Fruit fly (Drosophila melanogaster) whole organism, embryonic: ENCODE data around the gene Syt12.
A peak's percentile ranks its signal among the peaks of the same experiment; 100 is the strongest.

Experiments
- BEAF-32 ChIP-seq: fragments of 200-800 bp; sonication (Bioruptor generic); optimal IDR thresholded peaks from 3 replicates; lab custom pipeline; 2017; ENCODE audit warnings: missing biosample characterization, missing genetic modification characterization, mild to moderate bottlenecking, moderate library complexity, missing genetic modification reagents
- CG10274 ChIP-seq: fragments of 200-800 bp; sonication (Bioruptor generic); optimal IDR thresholded peaks from 3 replicates; lab custom pipeline; 2017; ENCODE audit warnings: missing biosample characterization, mild to moderate bottlenecking, missing genetic modification characterization
- CG10543 ChIP-seq: fragments of 200-800 bp; sonication (Bioruptor generic); optimal IDR thresholded peaks from 3 replicates; lab custom pipeline; 2017; ENCODE audit warnings: missing biosample characterization, mild to moderate bottlenecking, missing genetic modification characterization, moderate library complexity
- CG11085 ChIP-seq: fragments of 200-800 bp; sonication (Bioruptor generic); IDR thresholded peaks from 2 replicates; pipeline ENCODE4 v1.3.6; 2022; ENCODE audit warnings: missing biosample characterization, missing genetic modification characterization
- CG12299 ChIP-seq: fragments of 200-800 bp; sonication (Bioruptor generic); optimal IDR thresholded peaks from 2 replicates; lab custom pipeline; 2018; ENCODE audit warnings: missing biosample characterization, mild to moderate bottlenecking, missing genetic modification characterization
- CG1233 ChIP-seq: fragments of 200-800 bp; sonication (Bioruptor generic); optimal IDR thresholded peaks from 4 replicates; lab custom pipeline; 2018; ENCODE audit warnings: missing biosample characterization, mild to moderate bottlenecking, missing genetic modification characterization
- CG14965 ChIP-seq: fragments of 200-800 bp; sonication (Bioruptor generic); optimal IDR thresholded peaks from 2 replicates; lab custom pipeline; 2016; ENCODE audit warnings: missing biosample characterization, missing genetic modification characterization, borderline replicate concordance
- CG15011 ChIP-seq: fragments of 200-800 bp; sonication (Bioruptor generic); optimal IDR thresholded peaks from 3 replicates; lab custom pipeline; 2018; ENCODE audit warnings: missing biosample characterization, mild to moderate bottlenecking, missing genetic modification characterization
- CG17359 ChIP-seq: fragments of 200-800 bp; sonication (Bioruptor generic); optimal IDR thresholded peaks from 3 replicates; lab custom pipeline; 2018; ENCODE audit warnings: missing biosample characterization, mild to moderate bottlenecking, missing genetic modification characterization, moderate library complexity
- CG32772 ChIP-seq: fragments of 200-800 bp; sonication (Bioruptor generic); IDR thresholded peaks from 2 replicates; pipeline ENCODE4 v1.3.6; 2022; ENCODE audit warnings: missing biosample characterization, missing genetic modification characterization
- CG3281 ChIP-seq: fragments of 200-800 bp; sonication (Bioruptor generic); optimal IDR thresholded peaks from 3 replicates; lab custom pipeline; 2017; ENCODE audit warnings: missing biosample characterization, mild to moderate bottlenecking, missing genetic modification characterization
- CG5180 ChIP-seq: fragments of 200-800 bp; sonication (Bioruptor generic); optimal IDR thresholded peaks from 3 replicates; lab custom pipeline; 2017; ENCODE audit warnings: missing biosample characterization, missing genetic modification characterization, mild to moderate bottlenecking, moderate library complexity, missing genetic modification reagents
- CG6683 ChIP-seq: fragments of 200-800 bp; sonication (Bioruptor generic); optimal IDR thresholded peaks from 2 replicates; lab custom pipeline; 2017; ENCODE audit warnings: missing biosample characterization, mild to moderate bottlenecking, missing genetic modification characterization, missing genetic modification reagents
- CG6791 ChIP-seq: fragments of 200-800 bp; sonication (Bioruptor generic); IDR thresholded peaks from 3 replicates; pipeline ENCODE4 v1.3.6; 2022; ENCODE audit warnings: missing biosample characterization, missing genetic modification characterization; ENCODE audit not compliant: partially characterized antibody
- CG6813 ChIP-seq: fragments of 200-800 bp; sonication (Bioruptor generic); optimal IDR thresholded peaks from 2 replicates; lab custom pipeline; 2017; ENCODE audit warnings: missing biosample characterization, missing genetic modification characterization, mild to moderate bottlenecking, moderate library complexity, missing genetic modification reagents
- CG7839 ChIP-seq: fragments of 200-800 bp; sonication (Bioruptor generic); optimal IDR thresholded peaks from 3 replicates; lab custom pipeline; 2018; ENCODE audit warnings: missing biosample characterization, mild to moderate bottlenecking, missing genetic modification characterization, moderate library complexity
- CG8478 ChIP-seq: fragments of >200 bp; optimal IDR thresholded peaks from 2 replicates; lab custom pipeline; 2018
- CG8944 ChIP-seq: fragments of 200-800 bp; sonication (Bioruptor generic); optimal IDR thresholded peaks from 3 replicates; lab custom pipeline; 2016; ENCODE audit warnings: missing biosample characterization, missing genetic modification characterization
- CG9437 ChIP-seq: fragments of 200-800 bp; sonication (Bioruptor generic); optimal IDR thresholded peaks from 2 replicates; lab custom pipeline; 2018; ENCODE audit warnings: missing biosample characterization, mild to moderate bottlenecking, missing genetic modification characterization
- CkIIα-i1 ChIP-seq: fragments of 200-800 bp; sonication (Bioruptor generic); IDR thresholded peaks from 2 replicates; pipeline ENCODE4 v1.3.6; 2022; ENCODE audit warnings: missing biosample characterization, missing genetic modification characterization
- CrebB ChIP-seq: fragments of 200-800 bp; sonication (Bioruptor generic); optimal IDR thresholded peaks from 3 replicates; lab custom pipeline; 2018; ENCODE audit warnings: missing biosample characterization, mild to moderate bottlenecking, missing genetic modification characterization
- D19B ChIP-seq: fragments of 200-800 bp; sonication (Bioruptor generic); optimal IDR thresholded peaks from 2 replicates; lab custom pipeline; 2017; ENCODE audit warnings: missing biosample characterization, mild to moderate bottlenecking, missing genetic modification characterization
- Deaf1 ChIP-seq: fragments of 200-800 bp; optimal IDR thresholded peaks from 3 replicates; lab custom pipeline; 2019; ENCODE audit warnings: missing biosample characterization, mild to moderate bottlenecking, missing genetic modification characterization, moderate library complexity
- Dip2 ChIP-seq: fragments of 200-800 bp; sonication (Bioruptor generic); IDR thresholded peaks from 2 replicates; pipeline ENCODE4 v1.3.6; 2022; ENCODE audit warnings: missing biosample characterization, missing genetic modification characterization
- Doc3 ChIP-seq: fragments of 200-800 bp; sonication (Bioruptor generic); IDR thresholded peaks from 3 replicates; pipeline ENCODE4 v1.3.6; 2022; ENCODE audit warnings: missing biosample characterization, missing genetic modification characterization; ENCODE audit not compliant: partially characterized antibody
- Fer1 ChIP-seq: fragments of 200-800 bp; sonication (Bioruptor generic); optimal IDR thresholded peaks from 2 replicates; lab custom pipeline; 2017; ENCODE audit warnings: missing biosample characterization, mild to moderate bottlenecking, missing genetic modification characterization
- HLH3B ChIP-seq: fragments of 200-800 bp; sonication (Bioruptor generic); IDR thresholded peaks from 2 replicates; pipeline ENCODE4 v1.3.6; 2022; ENCODE audit warnings: missing biosample characterization, missing genetic modification characterization
- MESR4 ChIP-seq: fragments of 200-800 bp; sonication (Bioruptor generic); optimal IDR thresholded peaks from 2 replicates; lab custom pipeline; 2018; ENCODE audit warnings: missing biosample characterization, mild to moderate bottlenecking, missing genetic modification characterization, moderate library complexity
- Mes4 ChIP-seq: fragments of 200-800 bp; sonication (Bioruptor generic); optimal IDR thresholded peaks from 2 replicates; lab custom pipeline; 2016; ENCODE audit warnings: missing biosample characterization, missing genetic modification characterization
- Mrtf ChIP-seq: fragments of 200-800 bp; sonication (Bioruptor generic); IDR thresholded peaks from 3 replicates; pipeline ENCODE4 v1.3.6; 2022; ENCODE audit warnings: missing biosample characterization, missing genetic modification characterization
- Nf-YB ChIP-seq: fragments of 200-800 bp; sonication (Bioruptor generic); optimal IDR thresholded peaks from 3 replicates; lab custom pipeline; 2019; ENCODE audit warnings: missing biosample characterization, mild to moderate bottlenecking, missing genetic modification characterization, moderate library complexity
- Oaz ChIP-seq: fragments of 200-800 bp; sonication (Bioruptor generic); IDR thresholded peaks from 2 replicates; pipeline ENCODE4 v1.3.6; 2022; ENCODE audit warnings: missing biosample characterization, missing genetic modification characterization
- Sin3A ChIP-seq: fragments of >200 bp; optimal IDR thresholded peaks from 2 replicates; lab custom pipeline; 2018
- Ssrp ChIP-seq: fragments of 200-800 bp; sonication (Bioruptor generic); optimal IDR thresholded peaks from 2 replicates; lab custom pipeline; 2018; ENCODE audit warnings: missing biosample characterization, mild to moderate bottlenecking, missing genetic modification characterization, moderate library complexity
- bsh ChIP-seq, 2 experiments: fragments of 200-800 bp; sonication (Bioruptor generic); optimal IDR thresholded peaks; 2 replicates each; lab custom pipeline; 2017 to 2018; ENCODE audit warnings: mild to moderate bottlenecking in 2 of 2, missing biosample characterization in 2 of 2, missing genetic modification characterization in 2 of 2, moderate library complexity in 1 of 2
- chm ChIP-seq: fragments of 200-800 bp; sonication (Bioruptor generic); IDR thresholded peaks from 2 replicates; pipeline ENCODE4 v1.3.6; 2022; ENCODE audit warnings: missing biosample characterization, missing genetic modification characterization
- crp ChIP-seq, 2 experiments: fragments of 200-800 bp; sonication (Bioruptor generic); optimal IDR thresholded peaks; 2 replicates in 1 of 2; 3 replicates in 1 of 2; lab custom pipeline; 2017; ENCODE audit warnings: missing biosample characterization in 2 of 2, missing genetic modification characterization in 2 of 2, mild to moderate bottlenecking in 1 of 2, moderate library complexity in 1 of 2
- dati ChIP-seq: fragments of 200-800 bp; sonication (Bioruptor generic); IDR thresholded peaks from 2 replicates; pipeline ENCODE4 v1.3.6; 2022; ENCODE audit warnings: missing biosample characterization, missing genetic modification characterization
- dmrt99B ChIP-seq: fragments of 200-800 bp; sonication (Bioruptor generic); optimal IDR thresholded peaks from 2 replicates; lab custom pipeline; 2018; ENCODE audit warnings: missing biosample characterization, mild to moderate bottlenecking, missing genetic modification characterization, moderate library complexity
- h ChIP-seq: fragments of >200 bp; optimal IDR thresholded peaks from 2 replicates; lab custom pipeline; 2017
- nau ChIP-seq: fragments of 200-800 bp; sonication (Bioruptor generic); optimal IDR thresholded peaks from 3 replicates; lab custom pipeline; 2017; ENCODE audit warnings: missing biosample characterization, mild to moderate bottlenecking, missing genetic modification characterization, missing genetic modification reagents
- onecut ChIP-seq: fragments of 200-800 bp; sonication (Bioruptor generic); IDR thresholded peaks from 2 replicates; pipeline ENCODE4 v1.3.6; 2022; ENCODE audit warnings: missing biosample characterization, missing genetic modification characterization
- pum ChIP-seq: fragments of 200-800 bp; sonication (Bioruptor generic); optimal IDR thresholded peaks from 2 replicates; lab custom pipeline; 2016; ENCODE audit warnings: missing biosample characterization, missing genetic modification characterization
- row ChIP-seq: fragments of 200-800 bp; sonication (Bioruptor generic); IDR thresholded peaks from 3 replicates; pipeline ENCODE4 v1.3.6; 2022; ENCODE audit warnings: missing biosample characterization, missing genetic modification characterization
- seq ChIP-seq: fragments of 200-800 bp; sonication (Bioruptor generic); IDR thresholded peaks from 2 replicates; pipeline ENCODE4 v1.3.6; 2022; ENCODE audit warnings: missing biosample characterization, missing genetic modification characterization
- slp2 ChIP-seq: fragments of 200-800 bp; sonication (Bioruptor generic); optimal IDR thresholded peaks from 2 replicates; lab custom pipeline; 2016; ENCODE audit warnings: missing biosample characterization, missing genetic modification characterization
- tgo ChIP-seq: fragments of 200-800 bp; sonication (Bioruptor generic); IDR thresholded peaks from 3 replicates; pipeline ENCODE4 v1.3.6; 2022; ENCODE audit warnings: missing biosample characterization, missing genetic modification characterization

Syt12 gene

DNA sequence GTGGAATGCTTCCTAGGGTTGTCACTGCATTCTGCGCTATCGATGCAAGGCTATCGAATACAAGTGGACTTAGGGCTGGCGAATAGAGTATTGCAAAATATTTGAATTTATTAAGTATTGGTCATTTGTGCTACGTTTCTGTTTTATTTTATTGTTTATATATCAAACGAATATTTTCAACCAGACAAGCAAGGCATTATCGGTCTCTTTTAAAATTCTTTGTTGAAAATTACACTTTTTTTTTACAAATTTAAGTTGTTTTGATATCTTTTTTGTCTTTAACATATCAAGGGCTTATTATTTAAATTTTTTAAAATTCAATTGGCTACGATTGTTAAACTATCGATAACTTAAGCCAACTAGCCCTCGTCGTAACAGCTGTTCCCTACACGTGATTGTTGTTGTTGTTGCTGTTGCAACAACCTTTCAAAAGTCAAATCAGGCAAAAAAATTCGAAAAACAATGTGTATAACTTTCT, 28.4 kb downstream of the Syt12 start, which contains the start of the genes Ype and CG1662 (continued):
- TF ChIP-seq CG6791 (GFP tag; lab: Robert Waterston, UW), result no peak
- peak; percentile 63; the same call in 2 of the 3 replicates for TF ChIP-seq Doc3 (GFP tag; lab: Robert Waterston, UW)
- TF ChIP-seq CG10543, result peak; percentile 84
- TF ChIP-seq CG14965 (GFP tag; lab: Kevin White, UChicago), result no peak
- TF ChIP-seq bsh (GFP tag; optimal IDR thresholded peaks at IDR 0.05; lab: Kevin White, UChicago), result peak in 1 of 2 experiments; percentile 58
- peak; percentile 61 to 89 for TF ChIP-seq crp (GFP tag; optimal IDR thresholded peaks at IDR 0.05; lab: Kevin White, UChicago)
- peak; percentile 54 for TF ChIP-seq CG8944 (GFP tag; lab: Kevin White, UChicago)
- TF ChIP-seq CG9437, result peak; percentile 57
- peak; percentile 90 for TF ChIP-seq BEAF-32
- peak; percentile 56 for TF ChIP-seq CG32772 (GFP tag; lab: Robert Waterston, UW)
- TF ChIP-seq CG12299 (tag; lab: Kevin White, UChicago), result peak; percentile 56
- TF ChIP-seq Ssrp (tag; lab: Kevin White, UChicago), result peak; percentile 71
- peak; percentile 38 for TF ChIP-seq Deaf1 (tag; lab: Kevin White, UChicago)
- no peak for TF ChIP-seq Dip2 (GFP tag; lab: Robert Waterston, UW)

DNA sequence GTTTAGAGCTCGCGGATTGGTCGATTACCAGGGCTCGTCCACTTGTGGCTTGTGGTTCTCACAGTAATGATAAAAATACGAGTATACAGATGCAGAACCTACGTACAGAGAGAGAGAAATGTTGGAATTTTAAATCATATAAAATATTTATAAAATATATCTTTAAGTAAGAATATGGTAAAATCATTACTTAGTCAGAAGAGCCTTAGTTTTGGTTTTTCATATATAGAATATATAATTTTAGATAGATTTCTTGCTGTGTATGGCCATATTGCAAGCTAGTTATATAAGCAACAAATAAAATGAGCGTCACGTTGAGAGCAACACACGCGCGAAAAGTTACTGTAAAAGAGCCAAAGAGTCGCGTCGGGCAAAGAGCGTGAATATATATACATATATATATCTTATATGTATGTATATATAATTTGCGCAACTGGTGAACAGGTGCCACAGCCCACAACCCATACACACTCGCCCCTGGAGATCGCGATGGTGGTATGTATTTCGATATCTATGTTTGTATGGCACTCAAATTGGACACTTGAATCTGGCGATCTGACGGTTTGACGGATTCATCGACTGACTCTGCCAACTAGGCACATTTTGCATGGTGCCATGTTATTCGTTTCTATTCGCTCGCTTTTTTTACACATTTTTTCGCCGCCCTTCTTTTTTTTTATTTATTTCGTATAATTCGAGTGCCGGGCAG, 31.6 kb downstream of the Syt12 start:
- TF ChIP-seq Oaz (peak; percentile 52; the same call in 1 of the 2 replicates), CG10274 (no peak), CG12299 (tag; lab: Kevin White, UChicago) (peak; percentile 43), Ssrp (tag; lab: Kevin White, UChicago) (peak; percentile 29), CG10543 (no peak), CG3281 (GFP tag; lab: Kevin White, UChicago) (peak; percentile 82), Fer1 (GFP tag; lab: Kevin White, UChicago) (peak; percentile 80), CkIIα-i1 (GFP tag; lab: Robert Waterston, UW) (0 out of 2 replicates have a peak, but pooled peaks have one; percentile 6), Sin3A (lab: Kevin White, UChicago) (no peak), D19B (GFP tag; lab: Kevin White, UChicago) (peak; percentile 36), dati (GFP tag; lab: Robert Waterston, UW) (no peak), CG8478 (lab: Kevin White, UChicago) (no peak), nau (GFP tag; lab: Kevin White, UChicago) (no peak), seq (GFP tag; lab: Robert Waterston, UW) (no peak), h (lab: Kevin White, UChicago) (no peak), chm (GFP tag; lab: Robert Waterston, UW) (no peak; the same call in 1 of the 2 replicates), dmrt99B (peak; percentile 66), CG15011 (peak; percentile 48), row (GFP tag; lab: Robert Waterston, UW) (peak; percentile 77), CG1233 (GFP tag; lab: Kevin White, UChicago) (peak; percentile 56), pum (no peak), CG7839 (tag; lab: Kevin White, UChicago) (peak; percentile 80), Mes4 (GFP tag; lab: Kevin White, UChicago) (no peak), onecut (GFP tag; lab: Robert Waterston, UW) (no peak), CG6683 (GFP tag; lab: Kevin White, UChicago) (peak; percentile 49), CG11085 (GFP tag; lab: Robert Waterston, UW) (peak; percentile 77), Mrtf (peak; percentile 65; the same call in 1 of the 3 replicates), slp2 (GFP tag; lab: Kevin White, UChicago) (no peak), MESR4 (GFP tag; lab: Kevin White, UChicago) (no peak), CG5180 (GFP tag; lab: Kevin White, UChicago) (peak; percentile 8), Nf-YB (GFP tag; lab: Kevin White, UChicago) (peak; percentile 57), tgo (GFP tag; lab: Robert Waterston, UW) (peak; percentile 77), CG6813 (GFP tag; lab: Kevin White, UChicago) (peak; percentile 61), CrebB (tag; lab: Kevin White, UChicago) (peak; percentile 24), CG17359 (tag; lab: Kevin White, UChicago) (peak; percentile 67), HLH3B (GFP tag; lab: Robert Waterston, UW) (peak; percentile 61)
